Fruit fly (Drosophila melanogaster) whole organism, embryonic: ENCODE results near the gene RpS17.

Experiments used
- Ada2b ChIP-seq: fragments of 200-800 bp; sonication (Bioruptor generic); IDR thresholded peaks from 2 replicates; pipeline ENCODE4 v1.3.6; 2022; ENCODE audit warnings: missing biosample characterization, missing genetic modification characterization
- Blimp-1 ChIP-seq: fragments of 200-800 bp; sonication (Bioruptor generic); optimal IDR thresholded peaks from 3 replicates; lab custom pipeline; 2018; ENCODE audit warnings: missing biosample characterization, missing genetic modification characterization, mild to moderate bottlenecking, moderate library complexity, missing genetic modification reagents
- CG10321 ChIP-seq: fragments of 200-800 bp; sonication (Bioruptor generic); IDR thresholded peaks from 2 replicates; pipeline ENCODE4 v1.3.6; 2022; ENCODE audit warnings: missing biosample characterization, missing genetic modification characterization
- CG10979 ChIP-seq: fragments of 200-800 bp; sonication (Bioruptor generic); optimal IDR thresholded peaks from 2 replicates; lab custom pipeline; 2018; ENCODE audit warnings: missing biosample characterization, mild to moderate bottlenecking, missing genetic modification characterization, moderate library complexity
- CG11723 ChIP-seq: fragments of 200-800 bp; sonication (Bioruptor generic); optimal IDR thresholded peaks from 2 replicates; lab custom pipeline; 2017; ENCODE audit warnings: missing biosample characterization, mild to moderate bottlenecking, missing genetic modification characterization
- CG12391 ChIP-seq: fragments of 200-800 bp; sonication (Bioruptor generic); optimal IDR thresholded peaks from 3 replicates; lab custom pipeline; 2018; ENCODE audit warnings: missing biosample characterization, mild to moderate bottlenecking, missing genetic modification characterization, moderate library complexity
- CG12659 ChIP-seq: fragments of 200-800 bp; sonication (Bioruptor generic); optimal IDR thresholded peaks from 3 replicates; lab custom pipeline; 2017; ENCODE audit warnings: mild to moderate bottlenecking, missing biosample characterization, missing genetic modification reagents, missing genetic modification characterization
- CG14014 ChIP-seq: fragments of 200-800 bp; sonication (Bioruptor generic); IDR thresholded peaks from 2 replicates; pipeline ENCODE4 v1.3.6; 2022; ENCODE audit warnings: missing biosample characterization, missing genetic modification characterization
- CG1602 ChIP-seq: fragments of 200-800 bp; sonication (Bioruptor generic); optimal IDR thresholded peaks from 3 replicates; lab custom pipeline; 2016; ENCODE audit warnings: missing biosample characterization, missing genetic modification characterization
- CG16815 ChIP-seq: fragments of 200-800 bp; sonication (Bioruptor generic); optimal IDR thresholded peaks from 3 replicates; lab custom pipeline; 2017; ENCODE audit warnings: missing biosample characterization, mild to moderate bottlenecking, missing genetic modification characterization
- CG16863 ChIP-seq: fragments of 200-800 bp; sonication (Bioruptor generic); optimal IDR thresholded peaks from 3 replicates; lab custom pipeline; 2016; ENCODE audit warnings: missing biosample characterization, missing genetic modification characterization
- CG17568 ChIP-seq: fragments of 200-800 bp; sonication (Bioruptor generic); optimal IDR thresholded peaks from 2 replicates; lab custom pipeline; 2018; ENCODE audit warnings: missing biosample characterization, mild to moderate bottlenecking, missing genetic modification characterization, moderate library complexity
- CG17829 ChIP-seq: fragments of 200-800 bp; optimal IDR thresholded peaks from 2 replicates; lab custom pipeline; 2019; ENCODE audit warnings: missing biosample characterization, mild to moderate bottlenecking, missing genetic modification characterization, moderate library complexity
- CG18764 ChIP-seq: fragments of 200-800 bp; sonication (Bioruptor generic); optimal IDR thresholded peaks from 3 replicates; lab custom pipeline; 2016; ENCODE audit warnings: missing biosample characterization, missing genetic modification characterization
- CG2202 ChIP-seq: fragments of 200-800 bp; sonication (Bioruptor generic); optimal IDR thresholded peaks from 2 replicates; lab custom pipeline; 2018; ENCODE audit warnings: missing biosample characterization, mild to moderate bottlenecking, missing genetic modification characterization
- CG31224 ChIP-seq: fragments of 200-800 bp; sonication (Bioruptor generic); IDR thresholded peaks from 2 replicates; pipeline ENCODE4 v1.3.6; 2022; ENCODE audit warnings: missing biosample characterization, missing genetic modification characterization
- CG31441 ChIP-seq: fragments of 200-800 bp; sonication (Bioruptor generic); IDR thresholded peaks from 2 replicates; pipeline ENCODE4 v1.3.6; 2022; ENCODE audit warnings: missing biosample characterization, missing genetic modification characterization
- CG3407 ChIP-seq: fragments of 200-800 bp; sonication (Bioruptor generic); optimal IDR thresholded peaks from 2 replicates; lab custom pipeline; 2018; ENCODE audit warnings: missing biosample characterization, mild to moderate bottlenecking, missing genetic modification characterization
- CG34224 ChIP-seq: fragments of 200-800 bp; sonication (Bioruptor generic); IDR thresholded peaks from 3 replicates; pipeline ENCODE4 v1.3.6; 2022; ENCODE audit warnings: missing biosample characterization, missing genetic modification characterization; ENCODE audit not compliant: partially characterized antibody
- CG3726 ChIP-seq: fragments of 200-800 bp; sonication (Bioruptor generic); IDR thresholded peaks from 3 replicates; pipeline ENCODE4, ENCODE4 v1.3.6; 2022; ENCODE audit warnings: missing biosample characterization, missing genetic modification characterization
- CG6765 ChIP-seq: fragments of 200-800 bp; sonication (Bioruptor generic); optimal IDR thresholded peaks from 3 replicates; lab custom pipeline; 2017; ENCODE audit warnings: missing biosample characterization, mild to moderate bottlenecking, missing genetic modification characterization
- CG7372 ChIP-seq: fragments of 200-800 bp; sonication (Bioruptor generic); IDR thresholded peaks from 2 replicates; pipeline ENCODE4 v1.3.6; 2022; ENCODE audit warnings: missing biosample characterization, missing genetic modification characterization
- CG7839 ChIP-seq: fragments of 200-800 bp; sonication (Bioruptor generic); optimal IDR thresholded peaks from 3 replicates; lab custom pipeline; 2018; ENCODE audit warnings: missing biosample characterization, mild to moderate bottlenecking, missing genetic modification characterization, moderate library complexity
- CG8089 ChIP-seq: fragments of 200-800 bp; sonication (Bioruptor generic); optimal IDR thresholded peaks from 3 replicates; lab custom pipeline; 2016; ENCODE audit warnings: missing biosample characterization, missing genetic modification characterization
- CG8281 ChIP-seq: fragments of 200-800 bp; sonication (Bioruptor generic); optimal IDR thresholded peaks from 2 replicates; lab custom pipeline; 2018; ENCODE audit warnings: missing biosample characterization, mild to moderate bottlenecking, missing genetic modification characterization, moderate library complexity
- CG8478 ChIP-seq: fragments of >200 bp; optimal IDR thresholded peaks from 2 replicates; lab custom pipeline; 2018
- CG9727 ChIP-seq: fragments of 200-800 bp; sonication (Bioruptor generic); optimal IDR thresholded peaks from 3 replicates; lab custom pipeline; 2017; ENCODE audit warnings: missing biosample characterization, mild to moderate bottlenecking, missing genetic modification characterization
- D19B ChIP-seq: fragments of 200-800 bp; sonication (Bioruptor generic); optimal IDR thresholded peaks from 2 replicates; lab custom pipeline; 2017; ENCODE audit warnings: missing biosample characterization, mild to moderate bottlenecking, missing genetic modification characterization
- Drgx ChIP-seq: fragments of 200-800 bp; sonication (Bioruptor generic); IDR thresholded peaks from 2 replicates; pipeline ENCODE4 v1.3.6; 2022; ENCODE audit warnings: missing biosample characterization, missing genetic modification characterization
- MESR4 ChIP-seq: fragments of 200-800 bp; sonication (Bioruptor generic); optimal IDR thresholded peaks from 2 replicates; lab custom pipeline; 2018; ENCODE audit warnings: missing biosample characterization, mild to moderate bottlenecking, missing genetic modification characterization, moderate library complexity
- MTF-1 ChIP-seq: fragments of 200-800 bp; sonication (Bioruptor generic); optimal IDR thresholded peaks from 2 replicates; lab custom pipeline; 2018; ENCODE audit warnings: missing biosample characterization, mild to moderate bottlenecking, missing genetic modification characterization, borderline replicate concordance
- Mad ChIP-seq: fragments of 200-800 bp; sonication (Bioruptor generic); optimal IDR thresholded peaks from 2 replicates; lab custom pipeline; 2016; ENCODE audit warnings: missing biosample characterization, missing genetic modification characterization
- Meics ChIP-seq: fragments of 200-800 bp; sonication (Bioruptor generic); optimal IDR thresholded peaks from 2 replicates; lab custom pipeline; 2017; ENCODE audit warnings: missing biosample characterization, mild to moderate bottlenecking, missing genetic modification characterization
- NK7.1 ChIP-seq: fragments of 200-800 bp; sonication (Bioruptor generic); optimal IDR thresholded peaks from 3 replicates; lab custom pipeline; 2016; ENCODE audit warnings: missing biosample characterization, missing genetic modification characterization
- Ravus ChIP-seq: fragments of 200-800 bp; sonication (Bioruptor generic); IDR thresholded peaks from 2 replicates; pipeline ENCODE4 v1.3.6; 2022; ENCODE audit warnings: missing biosample characterization, missing genetic modification characterization
- Six4 ChIP-seq: fragments of 200-800 bp; sonication (Bioruptor generic); optimal IDR thresholded peaks from 2 replicates; lab custom pipeline; 2016; ENCODE audit warnings: missing biosample characterization, missing genetic modification characterization
- az2 ChIP-seq: fragments of 200-800 bp; sonication (Bioruptor generic); optimal IDR thresholded peaks from 3 replicates; lab custom pipeline; 2016; ENCODE audit warnings: missing biosample characterization, missing genetic modification characterization
- ci ChIP-seq: fragments of 200-800 bp; sonication (Bioruptor generic); IDR thresholded peaks from 3 replicates; pipeline ENCODE4 v1.3.6; 2022; ENCODE audit warnings: missing biosample characterization, missing genetic modification characterization
- fd102C ChIP-seq: fragments of 200-800 bp; sonication (Bioruptor generic); optimal IDR thresholded peaks from 2 replicates; lab custom pipeline; 2018; ENCODE audit warnings: missing biosample characterization, mild to moderate bottlenecking, missing genetic modification characterization, moderate library complexity
- ind ChIP-seq: fragments of 200-800 bp; sonication (Bioruptor generic); optimal IDR thresholded peaks from 3 replicates; lab custom pipeline; 2016; ENCODE audit warnings: missing biosample characterization, missing genetic modification characterization
- inv ChIP-seq: fragments of 200-800 bp; sonication (Bioruptor generic); IDR thresholded peaks from 2 replicates; pipeline ENCODE4 v1.3.6; 2022; ENCODE audit warnings: missing biosample characterization, missing genetic modification characterization; ENCODE audit not compliant: partially characterized antibody
- lab ChIP-seq: fragments of 200-800 bp; sonication (Bioruptor generic); optimal IDR thresholded peaks from 3 replicates; lab custom pipeline; 2017; ENCODE audit warnings: missing biosample characterization, missing genetic modification characterization, mild to moderate bottlenecking, moderate library complexity, missing genetic modification reagents
- oc ChIP-seq: fragments of 200-800 bp; sonication (Bioruptor generic); optimal IDR thresholded peaks from 2 replicates; lab custom pipeline; 2018; ENCODE audit warnings: missing biosample characterization, mild to moderate bottlenecking, missing genetic modification characterization, moderate library complexity
- odd ChIP-seq: fragments of 200-800 bp; sonication (Bioruptor generic); optimal IDR thresholded peaks from 2 replicates; lab custom pipeline; 2017; ENCODE audit warnings: missing biosample characterization, mild to moderate bottlenecking, missing genetic modification characterization
- otp ChIP-seq: fragments of 200-800 bp; sonication (Bioruptor generic); IDR thresholded peaks from 3 replicates; pipeline ENCODE4, ENCODE4 v1.3.6; 2022; ENCODE audit warnings: missing biosample characterization, missing genetic modification characterization
- pita ChIP-seq: fragments of 200-800 bp; sonication (Bioruptor generic); optimal IDR thresholded peaks from 2 replicates; lab custom pipeline; 2017; ENCODE audit warnings: missing biosample characterization, mild to moderate bottlenecking, missing genetic modification characterization
- ro ChIP-seq: fragments of 200-800 bp; sonication (Bioruptor generic); IDR thresholded peaks from 2 replicates; pipeline ENCODE4 v1.3.6; 2022; ENCODE audit warnings: missing biosample characterization, missing genetic modification characterization
- run ChIP-seq: fragments of 200-800 bp; sonication (Bioruptor generic); optimal IDR thresholded peaks from 3 replicates; lab custom pipeline; 2018; ENCODE audit warnings: missing biosample characterization, mild to moderate bottlenecking, missing genetic modification characterization
- slou ChIP-seq: fragments of 200-800 bp; sonication (Bioruptor generic); optimal IDR thresholded peaks from 3 replicates; lab custom pipeline; 2016; ENCODE audit warnings: missing biosample characterization, missing genetic modification characterization
- ttk ChIP-seq: fragments of 200-800 bp; sonication (Bioruptor generic); IDR thresholded peaks from 2 replicates; pipeline ENCODE4 v2.1.2; 2022; ENCODE audit warnings: missing biosample characterization, missing genetic modification characterization

Gene RpS17

dm6 chr3L:9441907-9442479 is 12.4 kb upstream of the RpS17 start, which contains the start of the genes Bet3 and Nf-YA (continued):
- TF ChIP-seq CG14014 (GFP tag; lab: Robert Waterston, UW) = peak; percentile 49; the same call in 1 of the 2 replicates
- peak; percentile 47; the same call in 1 of the 2 replicates for TF ChIP-seq Ada2b (GFP tag; lab: Robert Waterston, UW)
- no peak for TF ChIP-seq otp (GFP tag; lab: Robert Waterston, UW)
- peak; percentile 41 for TF ChIP-seq CG7839 (tag; lab: Kevin White, UChicago)
- TF ChIP-seq CG12391 (tag; lab: Kevin White, UChicago) = peak; percentile 71
- no peak for TF ChIP-seq Ravus (GFP tag; lab: Robert Waterston, UW)
- TF ChIP-seq Drgx (GFP tag; lab: Robert Waterston, UW) = no peak
- TF ChIP-seq MTF-1 (GFP tag; lab: Kevin White, UChicago) = peak; percentile 69
- peak; percentile 38; the same call in 1 of the 2 replicates for TF ChIP-seq ttk (GFP tag; lab: Robert Waterston, UW)
- no peak for TF ChIP-seq D19B (GFP tag; lab: Kevin White, UChicago)
- no peak for TF ChIP-seq odd
- TF ChIP-seq CG16815 = no peak
- peak; percentile 44 for TF ChIP-seq az2 (GFP tag; lab: Kevin White, UChicago)
- no peak for TF ChIP-seq CG6765
- no peak for TF ChIP-seq CG10321 (GFP tag; lab: Robert Waterston, UW)
- no peak for TF ChIP-seq Six4 (GFP tag; lab: Kevin White, UChicago)
- TF ChIP-seq CG12659 (GFP tag; lab: Kevin White, UChicago) = peak; percentile 65
- TF ChIP-seq pita (GFP tag; lab: Kevin White, UChicago) = peak; percentile 37
- TF ChIP-seq CG31441 (GFP tag; lab: Robert Waterston, UW) = peak; percentile 74
- TF ChIP-seq CG7372 (GFP tag; lab: Robert Waterston, UW) = peak; percentile 60; the same call in 1 of the 2 replicates
- TF ChIP-seq NK7.1 (GFP tag; lab: Kevin White, UChicago) = no peak
- TF ChIP-seq CG8281 = no peak
- TF ChIP-seq ci = no peak; the same call in 1 of the 3 replicates
- TF ChIP-seq CG18764 = peak; percentile 6
- TF ChIP-seq oc (tag; lab: Kevin White, UChicago) = no peak
- TF ChIP-seq CG34224 (GFP tag; lab: Robert Waterston, UW) = peak; percentile 83
- peak; percentile 2 for TF ChIP-seq CG1602 (GFP tag; lab: Kevin White, UChicago)
- peak; percentile 32 for TF ChIP-seq lab (GFP tag; lab: Kevin White, UChicago)
- no peak for TF ChIP-seq CG16863 (GFP tag; lab: Kevin White, UChicago)
- TF ChIP-seq ro (GFP tag; lab: Robert Waterston, UW) = no peak
- TF ChIP-seq run (tag; lab: Kevin White, UChicago) = no peak
- no peak for TF ChIP-seq CG3726 (GFP tag; lab: Robert Waterston, UW)
- no peak for TF ChIP-seq CG17568 (GFP tag; lab: Kevin White, UChicago)
- TF ChIP-seq CG2202 = no peak
- TF ChIP-seq Mad = no peak
- TF ChIP-seq fd102C (GFP tag; lab: Kevin White, UChicago) = peak; percentile 11
- TF ChIP-seq MESR4 (GFP tag; lab: Kevin White, UChicago) = peak; percentile 92
- peak; percentile 79 for TF ChIP-seq inv (GFP tag; lab: Robert Waterston, UW)
- peak; percentile 49 for TF ChIP-seq Meics (GFP tag; lab: Kevin White, UChicago)
- peak; percentile 41 for TF ChIP-seq slou (GFP tag; lab: Kevin White, UChicago)
- TF ChIP-seq ind (GFP tag; lab: Kevin White, UChicago) = peak; percentile 61
- TF ChIP-seq CG9727 = peak; percentile 41
- TF ChIP-seq CG10979 (tag; lab: Kevin White, UChicago) = peak; percentile 47
- peak; percentile 52 for TF ChIP-seq CG17829 (tag; lab: Kevin White, UChicago)
- peak; percentile 3 for TF ChIP-seq CG8089
- TF ChIP-seq CG31224 = no peak
- TF ChIP-seq CG8478 = no peak
- peak; percentile 99 for TF ChIP-seq Blimp-1 (GFP tag; lab: Kevin White, UChicago)
- TF ChIP-seq CG11723 (GFP tag; lab: Kevin White, UChicago) = no peak
- no peak for TF ChIP-seq CG3407 (GFP tag; lab: Kevin White, UChicago)
